Fruit fly (Drosophila melanogaster): ENCODE results near the gene CG40485.

DNA sequence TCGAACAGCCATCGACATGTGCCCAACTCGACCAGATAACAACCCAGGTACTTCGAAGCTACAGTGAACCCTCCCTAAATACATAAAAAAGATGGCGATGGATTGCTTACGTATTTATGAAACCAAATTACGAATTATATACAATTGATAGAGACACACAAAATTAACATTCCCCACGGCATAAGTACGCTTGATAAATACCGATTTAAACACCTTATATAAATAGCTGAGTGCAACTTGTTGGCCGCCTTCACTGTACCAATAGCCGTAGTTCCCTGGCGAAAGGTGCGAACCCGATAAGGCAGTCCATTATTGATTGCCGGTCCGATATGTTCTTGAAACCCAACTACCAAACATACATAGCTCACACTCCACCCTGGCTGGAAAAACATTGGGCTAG, 48.5 kb upstream of the CG40485 start:
- TF ChIP-seq ttk (optimal IDR thresholded peaks at IDR 0.05) (no peak), Myc (optimal IDR thresholded peaks at IDR 0.05) (no peak)

Data from Kc167 (cell line).